Worm (Caenorhabditis elegans) whole organism, L1 larva: ENCODE data around the gene bmy-1.

ENCODE experiments used
- C04F5.9 ChIP-seq: sonication (generic microtip); optimal IDR thresholded peaks from 2 replicates; lab custom pipeline; 2016; ENCODE audit warnings: missing genetic modification characterization, missing compliant biosample characterization
- C16A3.4 ChIP-seq: fragments of 150-350 bp; optimal IDR thresholded peaks from 2 replicates; lab custom pipeline; 2014; ENCODE audit warnings: missing biosample characterization, missing genetic modification characterization
- C34B4.2 ChIP-seq: sonication (generic microtip); optimal IDR thresholded peaks from 2 replicates; lab custom pipeline; 2017; ENCODE audit warnings: mild to moderate bottlenecking, missing genetic modification characterization, missing compliant biosample characterization
- F16B12.6 ChIP-seq: fragments of 150-350 bp; optimal IDR thresholded peaks from 2 replicates; lab custom pipeline; 2014; ENCODE audit warnings: missing biosample characterization, missing genetic modification characterization
- Y116A8C.19 ChIP-seq: sonication (generic microtip); optimal IDR thresholded peaks from 2 replicates; lab custom pipeline; 2016; ENCODE audit warnings: missing compliant biosample characterization, missing genetic modification characterization, borderline replicate concordance
- aly-2 ChIP-seq: fragments of 150-350 bp; optimal IDR thresholded peaks from 2 replicates; lab custom pipeline; 2014; ENCODE audit warnings: missing biosample characterization, missing genetic modification characterization
- ama-1 ChIP-seq: fragments of 150-350 bp; optimal IDR thresholded peaks from 2 replicates; lab custom pipeline; 2014
- ceh-63 ChIP-seq: fragments of 200-800 bp; sonication (Bioruptor generic); optimal IDR thresholded peaks from 2 replicates; lab custom pipeline; 2018; ENCODE audit warnings: mild to moderate bottlenecking, missing genetic modification characterization, missing compliant biosample characterization
- ceh-82 ChIP-seq, 3 experiments: fragments of 150-350 bp in 1 of 3; sonication (generic microtip) in 2 of 3; optimal IDR thresholded peaks; 2 replicates each; lab custom pipeline; 2014 to 2017; ENCODE audit warnings: missing biosample characterization in 3 of 3, missing genetic modification characterization in 3 of 3
- ceh-88 ChIP-seq: fragments of 200-800 bp; sonication (Bioruptor generic); IDR thresholded peaks from 2 replicates; pipeline ENCODE4 v1.3.6; 2022; ENCODE audit warnings: missing genetic modification characterization, missing compliant biosample characterization
- ces-1 ChIP-seq: fragments of 150-350 bp; optimal IDR thresholded peaks from 2 replicates; lab custom pipeline; 2014; ENCODE audit warnings: missing biosample characterization, missing genetic modification reagents, missing genetic modification characterization
- dsc-1 ChIP-seq: sonication (generic microtip); optimal IDR thresholded peaks from 2 replicates; lab custom pipeline; 2016; ENCODE audit warnings: mild to moderate bottlenecking, missing genetic modification characterization, missing compliant biosample characterization
- efl-3 ChIP-seq: fragments of 200-800 bp; sonication (Bioruptor generic); optimal IDR thresholded peaks from 2 replicates; lab custom pipeline; 2018; ENCODE audit warnings: mild to moderate bottlenecking, missing genetic modification characterization, missing compliant biosample characterization
- egl-13 ChIP-seq: sonication (generic microtip); optimal IDR thresholded peaks from 2 replicates; lab custom pipeline; 2016; ENCODE audit warnings: missing genotype, missing genetic modification reagents, missing genetic modification characterization, missing compliant biosample characterization
- egl-27 ChIP-seq, 2 experiments: fragments of 150-350 bp in 1 of 2; sonication (generic microtip); optimal IDR thresholded peaks; 3 replicates each; lab custom pipeline; 2017 to 2018; ENCODE audit warnings: missing biosample characterization in 2 of 2, missing genetic modification characterization in 2 of 2, missing genetic modification reagents in 2 of 2
- elt-2 ChIP-seq: sonication (generic microtip); optimal IDR thresholded peaks from 2 replicates; lab custom pipeline; 2016; ENCODE audit warnings: missing genetic modification characterization, mild to moderate bottlenecking, inconsistent platforms, missing compliant biosample characterization, missing genetic modification reagents
- elt-3 ChIP-seq, 6 experiments: fragments of 150-350 bp in 1 of 6; sonication (generic microtip); optimal IDR thresholded peaks; 2 replicates each; lab custom pipeline; 2017 to 2018; ENCODE audit warnings: missing biosample characterization in 6 of 6, missing genetic modification characterization in 6 of 6, inconsistent platforms in 1 of 6
- ets-5 ChIP-seq: fragments of 200-800 bp; sonication (Bioruptor generic); IDR thresholded peaks from 2 replicates; pipeline ENCODE4 v1.3.6; 2022; ENCODE audit warnings: missing genetic modification characterization, missing compliant biosample characterization
- fkh-8 ChIP-seq: sonication (generic microtip); optimal IDR thresholded peaks from 2 replicates; lab custom pipeline; 2016; ENCODE audit warnings: mild to moderate bottlenecking, missing genetic modification characterization, missing compliant biosample characterization
- fos-1 ChIP-seq: fragments of 150-350 bp; optimal IDR thresholded peaks from 2 replicates; lab custom pipeline; 2014; ENCODE audit warnings: missing biosample characterization, missing genetic modification characterization
- grh-1 ChIP-seq: fragments of 200-800 bp; sonication (Bioruptor generic); IDR thresholded peaks from 2 replicates; pipeline ENCODE4 v1.3.6; 2022; ENCODE audit warnings: missing genetic modification reagents, missing genetic modification characterization, missing compliant biosample characterization
- hlh-17 ChIP-seq: fragments of 200-800 bp; sonication (Bioruptor generic); optimal IDR thresholded peaks from 2 replicates; lab custom pipeline; 2018; ENCODE audit warnings: missing genetic modification characterization, mild to moderate bottlenecking, missing compliant biosample characterization, moderate library complexity, borderline replicate concordance
- hlh-4 ChIP-seq: sonication (generic microtip); optimal IDR thresholded peaks from 2 replicates; lab custom pipeline; 2016; ENCODE audit warnings: mild to moderate bottlenecking, missing genetic modification characterization, missing compliant biosample characterization
- hpl-2 ChIP-seq: fragments of 150-350 bp; optimal IDR thresholded peaks from 2 replicates; lab custom pipeline; 2014; ENCODE audit warnings: missing biosample characterization, missing genetic modification reagents, missing genetic modification characterization
- jun-1 ChIP-seq: fragments of 150-350 bp; optimal IDR thresholded peaks from 2 replicates; lab custom pipeline; 2014; ENCODE audit warnings: missing biosample characterization, missing genetic modification reagents, missing genetic modification characterization
- lin-15B ChIP-seq: fragments of 150-350 bp; sonication (generic microtip); optimal IDR thresholded peaks from 3 replicates; lab custom pipeline; 2014; ENCODE audit warnings: missing biosample characterization, missing genetic modification characterization
- lin-35 ChIP-seq, 2 experiments: fragments of 150-350 bp; optimal IDR thresholded peaks; 2 replicates each; lab custom pipeline; 2014; ENCODE audit warnings: missing biosample characterization in 2 of 2, missing genetic modification characterization in 2 of 2, missing genetic modification reagents in 2 of 2
- lsy-2 ChIP-seq, 2 experiments: fragments of 150-350 bp; optimal IDR thresholded peaks; 2 replicates each; lab custom pipeline; 2014; ENCODE audit warnings: missing biosample characterization in 2 of 2, missing genetic modification characterization in 2 of 2
- mab-9 ChIP-seq: fragments of 200-800 bp; sonication (Bioruptor generic); IDR thresholded peaks from 2 replicates; pipeline ENCODE4 v1.3.6; 2022; ENCODE audit warnings: missing genetic modification reagents, missing genetic modification characterization, missing compliant biosample characterization
- mdl-1 ChIP-seq, 2 experiments: fragments of 150-350 bp; optimal IDR thresholded peaks; 2 replicates each; lab custom pipeline; 2014 to 2017; ENCODE audit warnings: missing biosample characterization in 2 of 2, missing genetic modification characterization in 2 of 2, inconsistent platforms in 1 of 2
- mep-1 ChIP-seq: fragments of 150-350 bp; optimal IDR thresholded peaks from 2 replicates; lab custom pipeline; 2014; ENCODE audit warnings: missing biosample characterization, missing genetic modification characterization
- nhr-11 ChIP-seq: fragments of 150-350 bp; optimal IDR thresholded peaks from 2 replicates; lab custom pipeline; 2014; ENCODE audit warnings: missing biosample characterization, missing genetic modification characterization
- nhr-12 ChIP-seq: sonication (generic microtip); optimal IDR thresholded peaks from 2 replicates; lab custom pipeline; 2017; ENCODE audit warnings: missing biosample characterization, missing genetic modification characterization
- nhr-28 ChIP-seq: fragments of 150-350 bp; optimal IDR thresholded peaks from 2 replicates; lab custom pipeline; 2014; ENCODE audit warnings: missing biosample characterization, missing genetic modification characterization
- nhr-47 ChIP-seq: sonication (generic microtip); optimal IDR thresholded peaks from 2 replicates; lab custom pipeline; 2016; ENCODE audit warnings: mild to moderate bottlenecking, missing genetic modification characterization, moderate library complexity, missing compliant biosample characterization
- nhr-71 ChIP-seq: sonication (generic microtip); optimal IDR thresholded peaks from 2 replicates; lab custom pipeline; 2016; ENCODE audit warnings: mild to moderate bottlenecking, missing genetic modification characterization, moderate library complexity, missing compliant biosample characterization
- nhr-76 ChIP-seq: sonication (generic microtip); optimal IDR thresholded peaks from 2 replicates; lab custom pipeline; 2017; ENCODE audit warnings: missing biosample characterization, missing genetic modification characterization
- nhr-90 ChIP-seq: sonication (generic microtip); optimal IDR thresholded peaks from 2 replicates; lab custom pipeline; 2016; ENCODE audit warnings: mild to moderate bottlenecking, missing genetic modification characterization, missing compliant biosample characterization; ENCODE audit not compliant: poor library complexity
- pqm-1 ChIP-seq: sonication (generic microtip); optimal IDR thresholded peaks from 3 replicates; lab custom pipeline; 2017; ENCODE audit warnings: missing biosample characterization, missing genetic modification characterization
- skn-1 ChIP-seq: fragments of 150-350 bp; optimal IDR thresholded peaks from 2 replicates; lab custom pipeline; 2014; ENCODE audit warnings: missing biosample characterization, missing genetic modification characterization
- snpc-4 ChIP-seq: fragments of 150-350 bp; optimal IDR thresholded peaks from 2 replicates; lab custom pipeline; 2014; ENCODE audit warnings: missing biosample characterization, missing genetic modification characterization
- snu-23 ChIP-seq: sonication (generic microtip); optimal IDR thresholded peaks from 2 replicates; lab custom pipeline; 2016; ENCODE audit warnings: missing genetic modification characterization, missing compliant biosample characterization
- sox-4 ChIP-seq: sonication (generic microtip); optimal IDR thresholded peaks from 2 replicates; lab custom pipeline; 2016; ENCODE audit warnings: missing genetic modification characterization, missing compliant biosample characterization
- sup-37 ChIP-seq: fragments of 200-800 bp; sonication (Bioruptor generic); optimal IDR thresholded peaks from 2 replicates; lab custom pipeline; 2018; ENCODE audit warnings: mild to moderate bottlenecking, missing genetic modification characterization, missing compliant biosample characterization
- swsn-7 ChIP-seq: sonication (generic microtip); optimal IDR thresholded peaks from 2 replicates; lab custom pipeline; 2016; ENCODE audit warnings: missing genetic modification characterization, missing compliant biosample characterization
- unc-86 ChIP-seq: sonication (generic microtip); optimal IDR thresholded peaks from 2 replicates; lab custom pipeline; 2016; ENCODE audit warnings: missing genetic modification characterization, missing compliant biosample characterization
- vab-15 ChIP-seq: sonication (generic microtip); optimal IDR thresholded peaks from 2 replicates; lab custom pipeline; 2017; ENCODE audit warnings: missing genotype, mild to moderate bottlenecking, missing genetic modification characterization, missing compliant biosample characterization
- zip-4 ChIP-seq: fragments of 200-800 bp; sonication (Bioruptor generic); optimal IDR thresholded peaks from 2 replicates; lab custom pipeline; 2018; ENCODE audit warnings: mild to moderate bottlenecking, missing genetic modification characterization, moderate library complexity, missing compliant biosample characterization
- ztf-4 ChIP-seq: fragments of 150-350 bp; optimal IDR thresholded peaks from 2 replicates; lab custom pipeline; 2014; ENCODE audit warnings: missing biosample characterization, missing genetic modification characterization

Gene bmy-1

DNA sequence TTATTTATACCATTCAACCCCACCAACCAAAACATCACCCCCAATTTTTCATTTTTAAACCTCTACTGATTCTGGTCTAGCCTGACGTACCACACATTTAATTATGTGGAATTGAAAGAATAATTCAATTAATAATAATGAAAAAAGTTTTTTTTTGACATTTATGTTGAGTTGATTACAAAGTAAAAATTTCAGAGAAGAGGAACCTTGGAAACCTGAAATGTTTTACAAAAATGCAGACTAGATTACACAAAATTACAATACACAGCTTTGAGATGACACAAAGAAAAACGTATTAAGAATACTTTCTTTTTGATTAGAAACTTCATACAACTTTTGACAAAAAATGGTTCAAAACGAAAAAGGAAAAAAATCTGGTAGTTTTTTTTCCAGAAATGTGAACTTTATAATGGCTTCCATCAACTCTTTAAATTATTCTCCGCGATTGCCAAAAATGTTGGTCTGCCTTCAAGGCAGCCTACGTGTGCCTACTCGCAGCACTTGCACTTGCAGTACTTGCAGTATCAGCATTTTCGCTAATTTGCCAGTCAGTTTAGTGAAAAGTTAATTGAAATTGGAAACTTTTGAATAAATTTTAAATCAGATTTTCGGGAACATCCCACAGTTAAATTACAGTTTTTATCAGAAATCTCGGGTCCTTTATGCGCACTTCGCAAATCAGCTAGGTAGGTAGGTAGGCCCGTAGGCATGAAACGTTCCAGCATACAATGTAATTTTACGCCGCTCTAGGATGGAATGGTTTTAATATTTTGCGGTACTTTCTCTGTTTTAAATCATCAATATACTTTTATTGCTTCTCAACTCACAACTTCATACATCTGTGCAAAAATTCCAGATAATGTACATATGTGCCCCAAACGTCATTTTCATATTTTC lies 17.6 kb upstream of the bmy-1 start:
- no peak for TF ChIP-seq vab-15 (tag; lab: Kevin White, UChicago)
- peak; percentile 10 for TF ChIP-seq fos-1
- TF ChIP-seq nhr-28 (tag; lab: Kevin White, UChicago) = no peak
- TF ChIP-seq lsy-2 (tag; optimal IDR thresholded peaks at IDR 0.05; lab: Kevin White, UChicago) = peak in 1 of 2 experiments; percentile 36
- no peak for TF ChIP-seq hlh-17
- peak; percentile 15 for TF ChIP-seq nhr-11
- no peak for TF ChIP-seq mab-9 (GFP tag; lab: Robert Waterston, UW)
- peak; percentile 3 for TF ChIP-seq nhr-47
- TF ChIP-seq fkh-8 = peak; percentile 62
- no peak for TF ChIP-seq nhr-12 (tag; lab: Kevin White, UChicago)
- no peak for TF ChIP-seq zip-4 (GFP tag; lab: Kevin White, UChicago)
- no peak for TF ChIP-seq C16A3.4 (tag; lab: Kevin White, UChicago)
- no peak for TF ChIP-seq mep-1 (tag; lab: Kevin White, UChicago)
- TF ChIP-seq lin-15B (tag; lab: Kevin White, UChicago) = no peak
- peak; percentile 44 for TF ChIP-seq ama-1
- no peak for TF ChIP-seq mdl-1 (tag; optimal IDR thresholded peaks at IDR 0.05; lab: Kevin White, UChicago)
- peak; percentile 76 for TF ChIP-seq aly-2 (tag; lab: Kevin White, UChicago)
- no peak for TF ChIP-seq efl-3
- TF ChIP-seq jun-1 (tag; lab: Kevin White, UChicago) = no peak
- no peak for TF ChIP-seq ztf-4 (tag; lab: Kevin White, UChicago)
- no peak for TF ChIP-seq ceh-82 (tag; optimal IDR thresholded peaks at IDR 0.05; lab: Kevin White, UChicago)
- no peak for TF ChIP-seq ceh-63 (GFP tag; lab: Kevin White, UChicago)
- TF ChIP-seq ets-5 (GFP tag; lab: Robert Waterston, UW) = no peak
- no peak for TF ChIP-seq sox-4 (tag; lab: Kevin White, UChicago)
- peak; percentile 25; the same call in 1 of the 2 replicates for TF ChIP-seq ceh-88 (GFP tag; lab: Robert Waterston, UW)
- TF ChIP-seq snpc-4 (tag; lab: Kevin White, UChicago) = no peak

DNA sequence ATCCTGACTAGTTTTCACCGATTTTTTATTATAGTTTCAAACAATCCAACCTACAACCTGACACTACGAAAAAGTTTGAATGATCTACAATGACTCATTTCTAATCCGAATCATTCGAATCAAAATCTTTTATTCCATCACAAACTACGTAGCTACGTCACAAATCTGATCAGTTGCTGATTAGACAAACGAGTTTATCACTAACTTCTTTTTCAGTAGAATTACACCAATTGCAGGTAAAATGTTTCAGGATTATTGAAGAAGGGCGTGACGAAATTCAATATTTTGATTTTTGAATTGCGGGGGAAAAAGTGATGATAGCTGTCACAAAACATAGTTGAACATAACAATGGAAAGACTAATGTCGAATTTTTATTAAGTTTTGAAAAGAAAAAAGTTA lies 16.9 kb upstream of the bmy-1 start:
- peak; percentile 95 for TF ChIP-seq dsc-1
- TF ChIP-seq Y116A8C.19 (tag; lab: Kevin White, UChicago) = no peak
- TF ChIP-seq hlh-4 (tag; lab: Kevin White, UChicago) = no peak
- TF ChIP-seq nhr-76 (tag; lab: Kevin White, UChicago) = no peak
- no peak for TF ChIP-seq zip-4 (GFP tag; lab: Kevin White, UChicago)
- no peak for TF ChIP-seq grh-1 (GFP tag; lab: Robert Waterston, UW)
- TF ChIP-seq lin-35 (GFP tag; optimal IDR thresholded peaks at IDR 0.05; lab: Kevin White, UChicago) = no peak
- no peak for TF ChIP-seq skn-1 (tag; lab: Kevin White, UChicago)
- TF ChIP-seq swsn-7 (tag; lab: Kevin White, UChicago) = no peak
- no peak for TF ChIP-seq vab-15 (tag; lab: Kevin White, UChicago)
- TF ChIP-seq mep-1 (tag; lab: Kevin White, UChicago) = no peak
- no peak for TF ChIP-seq hpl-2 (GFP tag; lab: Kevin White, UChicago)
- no peak for TF ChIP-seq elt-2
- no peak for TF ChIP-seq unc-86
- TF ChIP-seq egl-27 (tag; optimal IDR thresholded peaks at IDR 0.05; lab: Kevin White, UChicago) = no peak
- no peak for TF ChIP-seq nhr-11
- no peak for TF ChIP-seq sox-4 (tag; lab: Kevin White, UChicago)
- no peak for TF ChIP-seq efl-3
- TF ChIP-seq nhr-47 = peak; percentile 40
- no peak for TF ChIP-seq nhr-90 (tag; lab: Kevin White, UChicago)
- no peak for TF ChIP-seq F16B12.6 (tag; lab: Kevin White, UChicago)
- TF ChIP-seq nhr-28 (tag; lab: Kevin White, UChicago) = no peak
- TF ChIP-seq snu-23 (GFP tag; lab: Kevin White, UChicago) = no peak
- TF ChIP-seq C04F5.9 (tag; lab: Kevin White, UChicago) = no peak
- TF ChIP-seq fos-1 = no peak
- no peak for TF ChIP-seq pqm-1 (tag; lab: Kevin White, UChicago)
- no peak for TF ChIP-seq egl-13 (tag; lab: Kevin White, UChicago)
- TF ChIP-seq ceh-88 (GFP tag; lab: Robert Waterston, UW) = no peak
- TF ChIP-seq C34B4.2 (tag; lab: Kevin White, UChicago) = no peak
- peak; percentile 32 for TF ChIP-seq nhr-71
- no peak for TF ChIP-seq sup-37
- TF ChIP-seq elt-3 (tag; optimal IDR thresholded peaks at IDR 0.05; lab: Kevin White, UChicago) = no peak
- TF ChIP-seq ces-1 = no peak
